Worm (Caenorhabditis elegans) whole organism, L2 larva: ENCODE measurements around the gene Y55F3AR.2.

Experiments used
- F13H6.1 ChIP-seq: sonication (generic microtip); optimal IDR thresholded peaks from 2 replicates; lab custom pipeline; 2016; ENCODE audit warnings: missing genetic modification characterization, missing compliant biosample characterization
- alr-1 ChIP-seq: fragments of 150-350 bp; optimal IDR thresholded peaks from 2 replicates; lab custom pipeline; 2014; ENCODE audit warnings: missing biosample characterization, missing genetic modification characterization
- lin-39 ChIP-seq: fragments of 150-350 bp; optimal IDR thresholded peaks from 2 replicates; lab custom pipeline; 2014; ENCODE audit warnings: missing biosample characterization, missing genetic modification reagents, missing genetic modification characterization
- mdl-1 ChIP-seq, 2 experiments: fragments of 150-350 bp in 1 of 2; sonication (generic microtip) in 1 of 2; optimal IDR thresholded peaks; 2 replicates each; lab custom pipeline; 2017; ENCODE audit warnings: missing biosample characterization in 2 of 2, missing genetic modification characterization in 2 of 2

ce11 chrIV:1046996-1047395 is 47.3 kb upstream of the Y55F3AR.2 start:
- no peak for TF ChIP-seq F13H6.1 (tag; lab: Kevin White, UChicago)
- TF ChIP-seq mdl-1 (tag; optimal IDR thresholded peaks at IDR 0.05; lab: Kevin White, UChicago): no peak
- TF ChIP-seq alr-1 (tag; lab: Kevin White, UChicago): no peak
- no peak for TF ChIP-seq lin-39 (tag; lab: Kevin White, UChicago)
